Worm (Caenorhabditis elegans): ENCODE data around the gene F54F7.8.

The F54F7.8 gene

ce11 chrX:11804057-11804456 lies 50.7 kb downstream of the F54F7.8 start, which contains the start of gene C34E11.4:
C34E11.4 (plus strand) TSS chrX:11804210.
- no peak for TF ChIP-seq unc-62 (GFP tag; optimal IDR thresholded peaks at IDR 0.05)

Data from whole organism, dauer.